Fruit fly (Drosophila melanogaster) whole organism, embryonic: ENCODE measurements around the gene Ras85D.

Experiments used
- Bgb ChIP-seq: fragments of 200-800 bp; sonication (Bioruptor generic); IDR thresholded peaks from 2 replicates; pipeline ENCODE4 v1.3.6; 2022; ENCODE audit warnings: missing biosample characterization, missing genetic modification characterization; ENCODE audit not compliant: partially characterized antibody
- C15 ChIP-seq: fragments of 200-800 bp; sonication (Bioruptor generic); IDR thresholded peaks from 3 replicates; pipeline ENCODE4 v1.3.6; 2022; ENCODE audit warnings: missing biosample characterization, missing genetic modification characterization
- CG1024 ChIP-seq: fragments of 200-800 bp; sonication (Bioruptor generic); IDR thresholded peaks from 2 replicates; pipeline ENCODE4 v1.3.6; 2022; ENCODE audit warnings: missing biosample characterization, missing genetic modification characterization
- CG10274 ChIP-seq: fragments of 200-800 bp; sonication (Bioruptor generic); optimal IDR thresholded peaks from 3 replicates; lab custom pipeline; 2017; ENCODE audit warnings: missing biosample characterization, mild to moderate bottlenecking, missing genetic modification characterization
- CG10366 ChIP-seq: fragments of 200-800 bp; sonication (Bioruptor generic); IDR thresholded peaks from 2 replicates; pipeline ENCODE4 v1.3.6; 2022; ENCODE audit warnings: missing biosample characterization, missing genetic modification characterization
- CG11093 ChIP-seq: fragments of 200-800 bp; sonication (Bioruptor generic); IDR thresholded peaks from 3 replicates; pipeline ENCODE4 v1.3.6; 2022; ENCODE audit warnings: missing biosample characterization, missing genetic modification characterization
- CG12155 ChIP-seq: fragments of 200-800 bp; sonication (Bioruptor generic); optimal IDR thresholded peaks from 3 replicates; lab custom pipeline; 2016; ENCODE audit warnings: missing biosample characterization, missing genetic modification characterization
- CG12391 ChIP-seq: fragments of 200-800 bp; sonication (Bioruptor generic); optimal IDR thresholded peaks from 3 replicates; lab custom pipeline; 2018; ENCODE audit warnings: missing biosample characterization, mild to moderate bottlenecking, missing genetic modification characterization, moderate library complexity
- CG12769 ChIP-seq: fragments of 200-800 bp; sonication (Bioruptor generic); optimal IDR thresholded peaks from 2 replicates; lab custom pipeline; 2019; ENCODE audit warnings: missing biosample characterization, mild to moderate bottlenecking, missing genetic modification characterization, moderate library complexity
- CG13296 ChIP-seq: fragments of 200-800 bp; sonication (Bioruptor generic); optimal IDR thresholded peaks from 3 replicates; lab custom pipeline; 2018; ENCODE audit warnings: missing biosample characterization, mild to moderate bottlenecking, missing genetic modification characterization
- CG15479 ChIP-seq: fragments of 200-800 bp; sonication (Bioruptor generic); optimal IDR thresholded peaks from 3 replicates; lab custom pipeline; 2019; ENCODE audit warnings: missing biosample characterization, mild to moderate bottlenecking, missing genetic modification characterization, moderate library complexity
- CG16815 ChIP-seq: fragments of 200-800 bp; sonication (Bioruptor generic); optimal IDR thresholded peaks from 3 replicates; lab custom pipeline; 2017; ENCODE audit warnings: missing biosample characterization, mild to moderate bottlenecking, missing genetic modification characterization
- CG17361 ChIP-seq: fragments of 200-800 bp; sonication (Bioruptor generic); IDR thresholded peaks from 3 replicates; pipeline ENCODE4 v1.3.6; 2022; ENCODE audit warnings: missing biosample characterization, missing genetic modification characterization
- CG17802 ChIP-seq: fragments of 200-800 bp; sonication (Bioruptor generic); optimal IDR thresholded peaks from 2 replicates; lab custom pipeline; 2018; ENCODE audit warnings: missing biosample characterization, mild to moderate bottlenecking, missing genetic modification characterization, moderate library complexity
- CG18262 ChIP-seq: fragments of 200-800 bp; optimal IDR thresholded peaks from 3 replicates; lab custom pipeline; 2019; ENCODE audit warnings: missing biosample characterization, mild to moderate bottlenecking, missing genetic modification characterization, moderate library complexity
- CG18599 ChIP-seq: fragments of 200-800 bp; sonication (Bioruptor generic); optimal IDR thresholded peaks from 3 replicates; lab custom pipeline; 2017; ENCODE audit warnings: missing biosample characterization, missing genetic modification characterization, mild to moderate bottlenecking, moderate library complexity, missing genetic modification reagents
- CG2120 ChIP-seq: fragments of 200-800 bp; sonication (Bioruptor generic); optimal IDR thresholded peaks from 3 replicates; lab custom pipeline; 2016; ENCODE audit warnings: missing biosample characterization, missing genetic modification characterization
- CG2875 ChIP-seq: fragments of 200-800 bp; sonication (Bioruptor generic); optimal IDR thresholded peaks from 2 replicates; lab custom pipeline; 2017; ENCODE audit warnings: missing biosample characterization, mild to moderate bottlenecking, missing genetic modification characterization, missing genetic modification reagents
- CG2889 ChIP-seq: fragments of 200-800 bp; sonication (Bioruptor generic); IDR thresholded peaks from 3 replicates; pipeline ENCODE4 v1.3.6; 2022; ENCODE audit warnings: missing biosample characterization, missing genetic modification characterization
- CG30431 ChIP-seq: fragments of 200-800 bp; sonication (Bioruptor generic); optimal IDR thresholded peaks from 2 replicates; lab custom pipeline; 2017; ENCODE audit warnings: missing biosample characterization, missing genetic modification characterization
- CG5245 ChIP-seq: fragments of 200-800 bp; sonication (Bioruptor generic); optimal IDR thresholded peaks from 3 replicates; lab custom pipeline; 2016; ENCODE audit warnings: missing biosample characterization, missing genetic modification characterization
- CG9215 ChIP-seq: fragments of 200-800 bp; sonication (Bioruptor generic); IDR thresholded peaks from 2 replicates; pipeline ENCODE4 v1.3.6; 2022; ENCODE audit warnings: missing biosample characterization, missing genetic modification characterization
- ERR ChIP-seq: fragments of 200-800 bp; sonication (Bioruptor generic); optimal IDR thresholded peaks from 2 replicates; lab custom pipeline; 2016; ENCODE audit warnings: missing biosample characterization, missing genetic modification characterization
- Fer1 ChIP-seq: fragments of 200-800 bp; sonication (Bioruptor generic); optimal IDR thresholded peaks from 2 replicates; lab custom pipeline; 2017; ENCODE audit warnings: missing biosample characterization, mild to moderate bottlenecking, missing genetic modification characterization
- Fer3 ChIP-seq: fragments of 200-800 bp; sonication (Bioruptor generic); optimal IDR thresholded peaks from 2 replicates; lab custom pipeline; 2018; ENCODE audit warnings: missing biosample characterization, mild to moderate bottlenecking, missing genetic modification characterization, moderate library complexity
- Hey ChIP-seq: fragments of 200-800 bp; sonication (Bioruptor generic); optimal IDR thresholded peaks from 3 replicates; lab custom pipeline; 2018; ENCODE audit warnings: missing biosample characterization, mild to moderate bottlenecking, missing genetic modification characterization
- MBD-R2 ChIP-seq: fragments of 200-800 bp; sonication (Bioruptor generic); IDR thresholded peaks from 2 replicates; pipeline ENCODE4 v1.3.6; 2022; ENCODE audit warnings: missing biosample characterization, missing genetic modification characterization
- Mad ChIP-seq: fragments of 200-800 bp; sonication (Bioruptor generic); optimal IDR thresholded peaks from 2 replicates; lab custom pipeline; 2016; ENCODE audit warnings: missing biosample characterization, missing genetic modification characterization
- Rx ChIP-seq: fragments of 200-800 bp; sonication (Bioruptor generic); IDR thresholded peaks from 2 replicates; pipeline ENCODE4 v1.3.6; 2022; ENCODE audit warnings: missing biosample characterization, missing genetic modification characterization
- Tbp ChIP-seq: fragments of >200 bp; optimal IDR thresholded peaks from 2 replicates; lab custom pipeline; 2018; ENCODE audit warnings: missing biosample characterization, missing genetic modification characterization
- cas ChIP-seq: fragments of 200-800 bp; sonication (Bioruptor generic); IDR thresholded peaks from 2 replicates; pipeline ENCODE4 v1.3.6; 2022; ENCODE audit warnings: missing biosample characterization, missing genetic modification characterization
- emc ChIP-seq: fragments of 200-800 bp; sonication (Bioruptor generic); optimal IDR thresholded peaks from 2 replicates; lab custom pipeline; 2016; ENCODE audit warnings: missing biosample characterization, missing genetic modification characterization
- en ChIP-seq: fragments of 200-800 bp; sonication (Bioruptor generic); optimal IDR thresholded peaks from 2 replicates; lab custom pipeline; 2016; ENCODE audit warnings: missing biosample characterization, missing genetic modification characterization
- ewg ChIP-seq: fragments of 200-800 bp; sonication (Bioruptor generic); optimal IDR thresholded peaks from 3 replicates; lab custom pipeline; 2017; ENCODE audit warnings: mild to moderate bottlenecking, missing biosample characterization, missing genetic modification reagents, missing genetic modification characterization
- fu2 ChIP-seq: fragments of 200-800 bp; sonication (Bioruptor generic); optimal IDR thresholded peaks from 2 replicates; lab custom pipeline; 2016; ENCODE audit warnings: missing biosample characterization, missing genetic modification characterization
- hth ChIP-seq: fragments of >200 bp; optimal IDR thresholded peaks from 2 replicates; lab custom pipeline; 2017; ENCODE audit warnings: inconsistent platforms
- klu ChIP-seq: fragments of 200-800 bp; sonication (Bioruptor generic); IDR thresholded peaks from 2 replicates; pipeline ENCODE4 v1.3.6; 2022; ENCODE audit warnings: missing biosample characterization, missing genetic modification characterization
- lab ChIP-seq: fragments of 200-800 bp; sonication (Bioruptor generic); optimal IDR thresholded peaks from 3 replicates; lab custom pipeline; 2017; ENCODE audit warnings: missing biosample characterization, missing genetic modification characterization, mild to moderate bottlenecking, moderate library complexity, missing genetic modification reagents
- lbe ChIP-seq: fragments of 200-800 bp; sonication (Bioruptor generic); optimal IDR thresholded peaks from 2 replicates; lab custom pipeline; 2016; ENCODE audit warnings: missing biosample characterization, mild to moderate bottlenecking, missing genetic modification characterization
- lmd ChIP-seq: fragments of 200-800 bp; sonication (Bioruptor generic); IDR thresholded peaks from 2 replicates; pipeline ENCODE4 v1.3.6; 2022; ENCODE audit warnings: missing biosample characterization, missing genetic modification characterization
- nmo ChIP-seq: fragments of 200-800 bp; sonication (Bioruptor generic); optimal IDR thresholded peaks from 2 replicates; lab custom pipeline; 2018; ENCODE audit warnings: missing biosample characterization, mild to moderate bottlenecking, missing genetic modification characterization, moderate library complexity
- pan ChIP-seq, 4 experiments: fragments of >200 bp in 3 of 4; fragments of 200-800 bp in 1 of 4; sonication (Bioruptor generic) in 1 of 4; optimal IDR thresholded peaks in 3 of 4; IDR thresholded peaks in 1 of 4; 2 replicates each; pipeline versions ENCODE4 v1.3.6 to Lab custom; 2017 to 2022; ENCODE audit warnings: missing biosample characterization in 2 of 4, missing genetic modification characterization in 2 of 4, mixed read lengths in 1 of 4
- pfk ChIP-seq: fragments of 200-800 bp; sonication (Bioruptor generic); optimal IDR thresholded peaks from 2 replicates; lab custom pipeline; 2018; ENCODE audit warnings: missing biosample characterization, mild to moderate bottlenecking, missing genetic modification characterization, moderate library complexity
- rib ChIP-seq: fragments of 200-800 bp; sonication (Bioruptor generic); IDR thresholded peaks from 2 replicates; pipeline ENCODE4 v1.3.6; 2022; ENCODE audit warnings: missing biosample characterization, missing genetic modification characterization
- sqz ChIP-seq: fragments of 200-800 bp; sonication (Bioruptor generic); optimal IDR thresholded peaks from 3 replicates; lab custom pipeline; 2018; ENCODE audit warnings: missing biosample characterization, mild to moderate bottlenecking, missing genetic modification characterization
- ssp ChIP-seq: fragments of 200-800 bp; sonication (Bioruptor generic); IDR thresholded peaks from 2 replicates; pipeline ENCODE4 v1.3.6; 2022; ENCODE audit warnings: missing biosample characterization, missing genetic modification characterization
- tup ChIP-seq: fragments of 200-800 bp; sonication (Bioruptor generic); optimal IDR thresholded peaks from 2 replicates; lab custom pipeline; 2016; ENCODE audit warnings: missing biosample characterization, mild to moderate bottlenecking, missing genetic modification characterization, moderate library complexity
- unc-4 ChIP-seq: fragments of 200-800 bp; sonication (Bioruptor generic); IDR thresholded peaks from 2 replicates; pipeline ENCODE4 v1.3.6; 2022; ENCODE audit warnings: missing biosample characterization, missing genetic modification characterization; ENCODE audit not compliant: partially characterized antibody
- usp ChIP-seq: fragments of >200 bp; optimal IDR thresholded peaks from 2 replicates; lab custom pipeline; 2017; ENCODE audit warnings: missing biosample characterization, missing genetic modification characterization

Gene Ras85D

DNA sequence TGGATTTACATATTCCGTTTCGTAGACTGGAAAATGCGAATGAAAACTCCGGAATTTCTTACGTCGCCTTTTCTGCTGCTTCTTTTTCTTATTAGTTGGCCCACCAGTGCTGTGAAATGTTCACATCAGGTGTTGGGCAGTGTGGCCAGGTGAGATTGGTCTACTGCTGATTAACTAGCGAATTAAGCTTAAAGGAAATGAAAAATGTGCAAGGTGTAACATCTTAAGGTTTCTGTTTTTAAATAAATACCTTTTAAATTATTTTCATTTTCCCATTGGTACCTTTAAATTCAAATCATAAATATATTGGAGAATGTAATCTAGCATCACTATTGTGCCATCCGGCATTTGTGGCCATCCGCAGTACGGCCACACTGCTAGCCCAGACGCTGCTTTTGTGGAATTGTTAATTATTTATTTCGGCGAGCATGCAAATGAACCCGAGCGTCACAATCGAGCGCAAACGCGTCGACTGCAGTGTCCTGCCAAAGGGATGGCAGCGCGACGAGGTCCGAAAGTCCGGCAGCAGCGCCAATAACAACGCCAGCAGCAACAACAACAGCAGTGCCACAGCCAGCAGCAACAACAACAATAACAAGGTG, 46.6 kb upstream of the Ras85D start, which contains the start of the genes AP-1mu and MBD-like:
AP-1mu (minus strand) TSS at position 113 of the 602 bp plus-strand sequence.
MBD-like (plus strand) TSS at position 348 of the 602 bp plus-strand sequence.
- peak; percentile 60; the same call in 1 of the 2 replicates for TF ChIP-seq lmd (GFP tag; lab: Robert Waterston, UW)
- no peak for TF ChIP-seq hth (lab: Kevin White, UChicago)
- peak; percentile 74 for TF ChIP-seq CG12155 (GFP tag; lab: Kevin White, UChicago)
- peak; percentile 19 for TF ChIP-seq CG15479 (GFP tag; lab: Kevin White, UChicago)
- peak; percentile 60 for TF ChIP-seq lbe (GFP tag; lab: Kevin White, UChicago)
- TF ChIP-seq MBD-R2 (GFP tag; lab: Robert Waterston, UW), result peak; percentile 81
- TF ChIP-seq sqz (GFP tag; lab: Kevin White, UChicago), result no peak
- peak; percentile 50 for TF ChIP-seq fu2 (GFP tag; lab: Kevin White, UChicago)
- peak; percentile 41; the same call in 1 of the 2 replicates for TF ChIP-seq klu
- peak; percentile 1 for TF ChIP-seq emc (GFP tag; lab: Kevin White, UChicago)
- TF ChIP-seq CG13296 (GFP tag; lab: Kevin White, UChicago), result peak; percentile 31
- peak; percentile 31 for TF ChIP-seq CG30431 (GFP tag; lab: Kevin White, UChicago)
- TF ChIP-seq cas (GFP tag; lab: Robert Waterston, UW), result peak; percentile 29; the same call in 1 of the 2 replicates
- TF ChIP-seq CG1024 (GFP tag; lab: Robert Waterston, UW), result no peak
- 0 out of 3 replicates have a peak, but pooled peaks have one; percentile 52 for TF ChIP-seq CG2889 (GFP tag; lab: Robert Waterston, UW)
- no peak for TF ChIP-seq CG18599
- peak; percentile 17 for TF ChIP-seq CG17802 (tag; lab: Kevin White, UChicago)
- peak; percentile 74 for TF ChIP-seq nmo (GFP tag; lab: Kevin White, UChicago)
- no peak for TF ChIP-seq usp (GFP tag; lab: Kevin White, UChicago)
- peak; percentile 38 for TF ChIP-seq en
- TF ChIP-seq CG12769 (tag; lab: Kevin White, UChicago), result no peak
- peak; percentile 45; the same call in 1 of the 2 replicates for TF ChIP-seq rib (GFP tag; lab: Robert Waterston, UW)
- no peak for TF ChIP-seq CG2875 (GFP tag; lab: Kevin White, UChicago)
- peak; percentile 58 for TF ChIP-seq tup (GFP tag; lab: Kevin White, UChicago)
- TF ChIP-seq Fer3 (tag; lab: Kevin White, UChicago), result peak; percentile 53
- peak; percentile 35; the same call in 1 of the 2 replicates for TF ChIP-seq ssp (GFP tag; lab: Robert Waterston, UW)
- TF ChIP-seq lab (GFP tag; lab: Kevin White, UChicago), result peak; percentile 61
- TF ChIP-seq ERR (GFP tag; lab: Kevin White, UChicago), result no peak
- no peak for TF ChIP-seq pan (optimal IDR thresholded peaks at IDR 0.05; lab: Kevin White, UChicago)
- peak in 1 of 2 experiments; percentile 56 for TF ChIP-seq pan (GFP tag; optimal IDR thresholded peaks at IDR 0.05 in 1 of 2, IDR thresholded peaks at IDR 0.05 in 1 of 2)
- peak; percentile 58 for TF ChIP-seq ewg (GFP tag; lab: Kevin White, UChicago)
- TF ChIP-seq CG5245 (GFP tag; lab: Kevin White, UChicago), result no peak
- no peak for TF ChIP-seq Hey
- peak; percentile 72 for TF ChIP-seq Mad (GFP tag; lab: Kevin White, UChicago)
- TF ChIP-seq CG10274, result no peak
- TF ChIP-seq pfk, result no peak
- TF ChIP-seq CG9215, result peak; percentile 66
- TF ChIP-seq CG11093, result peak; percentile 44; the same call in 1 of the 3 replicates
- TF ChIP-seq Fer1 (GFP tag; lab: Kevin White, UChicago), result peak; percentile 1
- TF ChIP-seq Tbp, result no peak
- no peak for TF ChIP-seq C15 (GFP tag; lab: Robert Waterston, UW)
- TF ChIP-seq CG18262 (tag; lab: Kevin White, UChicago), result peak; percentile 57
- TF ChIP-seq CG17361 (GFP tag; lab: Robert Waterston, UW), result peak; percentile 76
- TF ChIP-seq CG12391 (tag; lab: Kevin White, UChicago), result peak; percentile 79
- no peak for TF ChIP-seq unc-4 (GFP tag; lab: Robert Waterston, UW)
- peak; percentile 7; the same call in 1 of the 2 replicates for TF ChIP-seq Rx
- peak; percentile 35; the same call in 1 of the 2 replicates for TF ChIP-seq CG10366 (GFP tag; lab: Robert Waterston, UW)
- peak; percentile 86 for TF ChIP-seq CG2120 (GFP tag; lab: Kevin White, UChicago)
- no peak for TF ChIP-seq Bgb (GFP tag; lab: Robert Waterston, UW)
- peak; percentile 39 for TF ChIP-seq CG16815 (GFP tag; lab: Kevin White, UChicago)
